Worm (Caenorhabditis elegans) whole organism, early embryonic: ENCODE measurements around the gene Y6G8.16.
"Not testable (repeated sequence)": the region's sequence is repeated elsewhere in the genome, so short reads cannot be mapped to it uniquely, and the experiment has no call there.

ENCODE experiments used
- B0310.2 ChIP-seq: sonication (generic microtip); optimal IDR thresholded peaks from 2 replicates; lab custom pipeline; 2016; ENCODE audit warnings: mild to moderate bottlenecking, missing genetic modification characterization, missing compliant biosample characterization
- F13C5.2 ChIP-seq: sonication (generic microtip); optimal IDR thresholded peaks from 2 replicates; lab custom pipeline; 2017; ENCODE audit warnings: mild to moderate bottlenecking, missing genetic modification characterization, inconsistent platforms, missing compliant biosample characterization
- aly-1 ChIP-seq: sonication (generic microtip); optimal IDR thresholded peaks from 2 replicates; lab custom pipeline; 2016; ENCODE audit warnings: missing genetic modification characterization, missing compliant biosample characterization
- ama-1 ChIP-seq: fragments of 150-350 bp; optimal IDR thresholded peaks from 2 replicates; lab custom pipeline; 2014
- ceh-13 ChIP-seq: fragments of 200-800 bp; sonication (Bioruptor generic); optimal IDR thresholded peaks from 2 replicates; lab custom pipeline; 2018; ENCODE audit warnings: mild to moderate bottlenecking, missing genetic modification characterization, missing compliant biosample characterization
- ceh-36 ChIP-seq: sonication (generic microtip); optimal IDR thresholded peaks from 2 replicates; lab custom pipeline; 2016; ENCODE audit warnings: missing genetic modification characterization, inconsistent platforms, missing compliant biosample characterization
- ets-7 ChIP-seq: sonication (generic microtip); optimal IDR thresholded peaks from 2 replicates; lab custom pipeline; 2016; ENCODE audit warnings: missing genotype, missing genetic modification characterization, missing compliant biosample characterization
- flt-1 ChIP-seq: fragments of 200-800 bp; sonication (Bioruptor generic); IDR thresholded peaks from 2 replicates; pipeline ENCODE4 v1.3.6; 2022; ENCODE audit warnings: missing genetic modification characterization, missing compliant biosample characterization
- hmbx-1 ChIP-seq: sonication (generic microtip); optimal IDR thresholded peaks from 2 replicates; lab custom pipeline; 2016; ENCODE audit warnings: mild to moderate bottlenecking, missing genetic modification characterization, missing compliant biosample characterization
- hmg-4 ChIP-seq: fragments of 200-800 bp; sonication (Bioruptor generic); optimal IDR thresholded peaks from 2 replicates; lab custom pipeline; 2018; ENCODE audit warnings: mild to moderate bottlenecking, missing genetic modification characterization, missing compliant biosample characterization
- hnd-1 ChIP-seq: sonication (generic microtip); optimal IDR thresholded peaks from 2 replicates; lab custom pipeline; 2016; ENCODE audit warnings: missing genetic modification characterization, missing compliant biosample characterization
- pes-1 ChIP-seq: fragments of 200-800 bp; sonication (Bioruptor generic); IDR thresholded peaks from 2 replicates; pipeline ENCODE4 v1.3.6; 2022; ENCODE audit warnings: missing genetic modification reagents, missing genetic modification characterization, missing compliant biosample characterization
- scrt-1 ChIP-seq: fragments of 200-800 bp; sonication (Bioruptor generic); IDR thresholded peaks from 2 replicates; pipeline ENCODE4 v1.3.6; 2022; ENCODE audit warnings: missing genetic modification characterization, missing compliant biosample characterization
- sea-1 ChIP-seq: fragments of 200-800 bp; sonication (Bioruptor generic); conservative IDR thresholded peaks from 2 replicates; pipeline ENCODE4 v1.3.6; 2022; ENCODE audit warnings: missing genetic modification characterization, missing compliant biosample characterization
- tbx-11 ChIP-seq: fragments of 200-800 bp; sonication (Bioruptor generic); IDR thresholded peaks from 2 replicates; pipeline ENCODE4 v1.3.6; 2022; ENCODE audit warnings: missing genetic modification characterization, missing compliant biosample characterization
- tbx-37 ChIP-seq: fragments of 200-800 bp; sonication (Bioruptor generic); conservative IDR thresholded peaks from 2 replicates; pipeline ENCODE4 v1.3.6; 2022; ENCODE audit warnings: missing genetic modification reagents, missing genetic modification characterization, missing compliant biosample characterization
- tra-4 ChIP-seq: sonication (generic microtip); optimal IDR thresholded peaks from 2 replicates; lab custom pipeline; 2017; ENCODE audit warnings: missing genetic modification characterization, missing compliant biosample characterization

Y6G8.16 gene

ce11 chrV:17606050-17606449 is at the start of gene Y6G8.16:
TSS of gene Y6G8.16 (plus strand) at chrV:17606350.
- TF ChIP-seq scrt-1 (GFP tag; lab: Robert Waterston, UW); hmbx-1 (tag; lab: Kevin White, UChicago); tra-4 (tag; lab: Kevin White, UChicago): not testable (repeated sequence)

ce11 chrV:17558377-17558776 is 47.8 kb upstream of the Y6G8.16 start, which contains the start of gene fbxa-174:
TSS of gene fbxa-174 (minus strand) at chrV:17558477.
- TF ChIP-seq pes-1 (GFP tag; lab: Robert Waterston, UW), result no peak
- no peak for TF ChIP-seq sea-1 (GFP tag; lab: Robert Waterston, UW)
- no peak for TF ChIP-seq tbx-11
- no peak for TF ChIP-seq ama-1 (lab: Kevin White, UChicago)
- no peak for TF ChIP-seq tbx-37 (GFP tag; lab: Robert Waterston, UW)
- TF ChIP-seq ceh-13 (GFP tag; lab: Kevin White, UChicago), result no peak
- TF ChIP-seq flt-1 (GFP tag; lab: Robert Waterston, UW), result no peak
- TF ChIP-seq tra-4 (tag; lab: Kevin White, UChicago), result no peak
- TF ChIP-seq aly-1, result no peak
- TF ChIP-seq hmg-4 (GFP tag; lab: Kevin White, UChicago), result no peak
- TF ChIP-seq B0310.2 (tag; lab: Kevin White, UChicago), result no peak
- no peak for TF ChIP-seq hnd-1
- no peak for TF ChIP-seq F13C5.2 (tag; lab: Kevin White, UChicago)
- TF ChIP-seq scrt-1 (GFP tag; lab: Robert Waterston, UW), result no peak
- TF ChIP-seq ceh-36 (tag; lab: Kevin White, UChicago), result no peak
- no peak for TF ChIP-seq hmbx-1 (tag; lab: Kevin White, UChicago)
- TF ChIP-seq ets-7 (tag; lab: Kevin White, UChicago), result no peak

DNA sequence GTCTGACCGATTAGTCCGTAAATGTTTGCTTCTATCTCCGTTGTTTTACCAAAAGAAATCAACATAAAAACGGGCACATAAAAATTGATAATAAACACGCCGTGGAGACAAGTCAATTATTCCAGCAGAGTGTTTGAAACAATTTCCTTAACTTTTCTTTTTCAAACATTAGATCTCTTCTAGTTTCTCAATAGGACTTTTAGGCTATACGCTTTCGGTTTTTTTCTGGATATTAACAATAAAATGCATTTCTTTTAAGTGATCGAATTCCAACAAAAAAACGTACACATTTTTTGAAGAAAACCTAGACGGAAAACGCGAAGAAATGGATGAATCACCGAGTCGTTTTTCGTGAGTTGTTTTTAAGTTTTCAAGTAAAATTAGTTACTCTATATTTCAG is 47.2 kb upstream of the Y6G8.16 start, which contains the start of gene fbxa-172:
Gene fbxa-172 (plus strand): TSS at position 301 of the 400 bp plus-strand sequence.
- TF ChIP-seq ceh-36 (tag; lab: Kevin White, UChicago) (no peak), F13C5.2 (tag; lab: Kevin White, UChicago) (no peak), ceh-13 (GFP tag; lab: Kevin White, UChicago) (no peak), tra-4 (tag; lab: Kevin White, UChicago) (no peak), hmbx-1 (tag; lab: Kevin White, UChicago) (no peak), pes-1 (GFP tag; lab: Robert Waterston, UW) (no peak), hmg-4 (GFP tag; lab: Kevin White, UChicago) (no peak), B0310.2 (tag; lab: Kevin White, UChicago) (no peak), flt-1 (GFP tag; lab: Robert Waterston, UW) (no peak), tbx-37 (GFP tag; lab: Robert Waterston, UW) (no peak), ets-7 (tag; lab: Kevin White, UChicago) (no peak), hnd-1 (no peak), sea-1 (GFP tag; lab: Robert Waterston, UW) (no peak), ama-1 (lab: Kevin White, UChicago) (no peak)

- no peak for TF ChIP-seq B0310.2 (tag; lab: Kevin White, UChicago)
- TF ChIP-seq ama-1 (lab: Kevin White, UChicago), result no peak
- no peak for TF ChIP-seq pes-1 (GFP tag; lab: Robert Waterston, UW)
- no peak for TF ChIP-seq hmg-4 (GFP tag; lab: Kevin White, UChicago)
- no peak for TF ChIP-seq scrt-1 (GFP tag; lab: Robert Waterston, UW)
- no peak for TF ChIP-seq tbx-11
- TF ChIP-seq sea-1 (GFP tag; lab: Robert Waterston, UW), result no peak
- no peak for TF ChIP-seq ceh-13 (GFP tag; lab: Kevin White, UChicago)
- TF ChIP-seq tra-4 (tag; lab: Kevin White, UChicago), result no peak
- no peak for TF ChIP-seq hmbx-1 (tag; lab: Kevin White, UChicago)
- TF ChIP-seq F13C5.2 (tag; lab: Kevin White, UChicago), result no peak
- TF ChIP-seq ets-7 (tag; lab: Kevin White, UChicago), result no peak
Observed at ce11 chrV:17565903-17566302, 40.2 kb upstream of the Y6G8.16 start, which contains the start of gene fbxa-171. TSS of gene fbxa-171 (minus strand) at chrV:17566003.

- no peak for TF ChIP-seq ceh-36 (tag; lab: Kevin White, UChicago)
- TF ChIP-seq tra-4 (tag; lab: Kevin White, UChicago), result no peak
- no peak for TF ChIP-seq B0310.2 (tag; lab: Kevin White, UChicago)
- no peak for TF ChIP-seq scrt-1 (GFP tag; lab: Robert Waterston, UW)
- TF ChIP-seq flt-1 (GFP tag; lab: Robert Waterston, UW), result no peak
- no peak for TF ChIP-seq hmbx-1 (tag; lab: Kevin White, UChicago)
- TF ChIP-seq ama-1 (lab: Kevin White, UChicago), result no peak
- no peak for TF ChIP-seq sea-1 (GFP tag; lab: Robert Waterston, UW)
- no peak for TF ChIP-seq tbx-37 (GFP tag; lab: Robert Waterston, UW)
- TF ChIP-seq aly-1, result no peak
- no peak for TF ChIP-seq F13C5.2 (tag; lab: Kevin White, UChicago)
- TF ChIP-seq hmg-4 (GFP tag; lab: Kevin White, UChicago), result no peak
- TF ChIP-seq pes-1 (GFP tag; lab: Robert Waterston, UW), result no peak
- no peak for TF ChIP-seq hnd-1
- TF ChIP-seq ets-7 (tag; lab: Kevin White, UChicago), result no peak
Observed at ce11 chrV:17566850-17567249, 39.3 kb upstream of the Y6G8.16 start, which contains the start of gene C38D9.2. TSS of gene C38D9.2 (plus strand) at chrV:17567150.

DNA sequence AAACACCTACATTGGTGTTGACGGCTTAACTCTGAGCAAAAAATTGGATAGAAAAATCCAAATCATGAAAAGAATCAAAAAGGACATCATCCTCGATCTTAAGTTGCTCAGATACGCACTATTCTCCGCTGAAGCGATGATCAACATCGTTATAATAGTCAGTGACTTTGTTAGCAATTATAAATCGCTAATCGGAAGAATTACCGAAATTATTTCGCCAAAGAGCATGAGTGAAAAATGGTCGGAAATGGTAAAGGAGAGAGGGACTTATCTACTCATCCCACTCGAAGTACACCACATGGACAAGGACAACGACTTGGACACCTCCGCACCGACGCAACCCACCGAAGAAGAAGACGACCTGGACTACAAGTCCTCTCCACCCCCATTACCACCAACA is 26.1 kb upstream of the Y6G8.16 start:
- no peak for TF ChIP-seq pes-1 (GFP tag; lab: Robert Waterston, UW)
- TF ChIP-seq ceh-13 (GFP tag; lab: Kevin White, UChicago), result no peak
- no peak for TF ChIP-seq scrt-1 (GFP tag; lab: Robert Waterston, UW)
- TF ChIP-seq flt-1 (GFP tag; lab: Robert Waterston, UW), result no peak
- no peak for TF ChIP-seq aly-1
- no peak for TF ChIP-seq ets-7 (tag; lab: Kevin White, UChicago)
- no peak for TF ChIP-seq F13C5.2 (tag; lab: Kevin White, UChicago)
- TF ChIP-seq hmbx-1 (tag; lab: Kevin White, UChicago), result no peak
- TF ChIP-seq hmg-4 (GFP tag; lab: Kevin White, UChicago), result no peak
- no peak for TF ChIP-seq ceh-36 (tag; lab: Kevin White, UChicago)
- no peak for TF ChIP-seq hnd-1
- no peak for TF ChIP-seq tbx-11
- no peak for TF ChIP-seq sea-1 (GFP tag; lab: Robert Waterston, UW)
- no peak for TF ChIP-seq tbx-37 (GFP tag; lab: Robert Waterston, UW)
- TF ChIP-seq B0310.2 (tag; lab: Kevin White, UChicago), result no peak
- TF ChIP-seq tra-4 (tag; lab: Kevin White, UChicago), result no peak
- no peak for TF ChIP-seq ama-1 (lab: Kevin White, UChicago)
